Worm (Caenorhabditis elegans): ENCODE results near the gene F18A12.2.

The F18A12.2 gene

DNA sequence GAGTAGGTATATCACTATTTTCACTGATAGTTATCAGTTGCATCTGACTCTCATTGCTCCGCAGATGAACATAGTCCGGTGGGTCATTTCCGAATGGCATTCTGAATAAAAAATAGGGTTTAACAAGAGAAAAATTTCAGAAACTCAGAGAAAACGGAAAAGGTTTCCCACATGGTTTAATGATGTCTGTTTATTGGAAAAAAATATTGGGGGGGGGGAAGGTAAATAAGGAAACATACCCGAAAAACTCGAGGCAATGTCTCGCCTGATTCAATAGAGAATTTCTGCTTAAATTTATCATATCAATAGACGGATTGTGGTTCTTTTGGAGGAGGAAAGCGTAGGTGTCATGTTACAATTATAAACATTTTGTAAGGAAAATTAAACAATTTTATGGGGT, 10.8 kb downstream of the F18A12.2 start, which contains the start of gene nep-11:
TSS of gene nep-11 (minus strand) at position 101 of the 400 bp plus-strand sequence.
- no peak for TF ChIP-seq sem-2 (GFP tag; optimal IDR thresholded peaks at IDR 0.05)
- TF ChIP-seq mab-5 (tag; optimal IDR thresholded peaks at IDR 0.05): no peak
- TF ChIP-seq lsy-2 (tag; optimal IDR thresholded peaks at IDR 0.05): no peak
- no peak for TF ChIP-seq elt-1 (tag; optimal IDR thresholded peaks at IDR 0.05; ENCODE audit: borderline replicate concordance, insufficient read depth)
- no peak for TF ChIP-seq bed-3 (GFP tag; optimal IDR thresholded peaks at IDR 0.05)
- TF ChIP-seq ceh-43 (GFP tag; optimal IDR thresholded peaks at IDR 0.05): no peak
- TF ChIP-seq nhr-2 (tag; optimal IDR thresholded peaks at IDR 0.05): no peak
- no peak for TF ChIP-seq drap-1 (GFP tag; optimal IDR thresholded peaks at IDR 0.05)
- no peak for TF ChIP-seq mep-1 (tag; optimal IDR thresholded peaks at IDR 0.05)
- TF ChIP-seq M03D4.4 (tag; optimal IDR thresholded peaks at IDR 0.05): no peak
- TF ChIP-seq snpc-4 (tag; optimal IDR thresholded peaks at IDR 0.05): no peak
- no peak for TF ChIP-seq nhr-237 (tag; optimal IDR thresholded peaks at IDR 0.05)
- TF ChIP-seq unc-62 (GFP tag; optimal IDR thresholded peaks at IDR 0.05): no peak
- TF ChIP-seq lin-32 (GFP tag; optimal IDR thresholded peaks at IDR 0.05): no peak
- no peak for TF ChIP-seq pha-4 (tag; optimal IDR thresholded peaks at IDR 0.05)
- TF ChIP-seq ceh-83 (GFP tag; optimal IDR thresholded peaks at IDR 0.05): no peak
- no peak for TF ChIP-seq blmp-1 (tag; optimal IDR thresholded peaks at IDR 0.05)
- no peak for TF ChIP-seq sptf-1 (tag; optimal IDR thresholded peaks at IDR 0.05)
- no peak for TF ChIP-seq flh-1 (GFP tag; optimal IDR thresholded peaks at IDR 0.05)

DNA sequence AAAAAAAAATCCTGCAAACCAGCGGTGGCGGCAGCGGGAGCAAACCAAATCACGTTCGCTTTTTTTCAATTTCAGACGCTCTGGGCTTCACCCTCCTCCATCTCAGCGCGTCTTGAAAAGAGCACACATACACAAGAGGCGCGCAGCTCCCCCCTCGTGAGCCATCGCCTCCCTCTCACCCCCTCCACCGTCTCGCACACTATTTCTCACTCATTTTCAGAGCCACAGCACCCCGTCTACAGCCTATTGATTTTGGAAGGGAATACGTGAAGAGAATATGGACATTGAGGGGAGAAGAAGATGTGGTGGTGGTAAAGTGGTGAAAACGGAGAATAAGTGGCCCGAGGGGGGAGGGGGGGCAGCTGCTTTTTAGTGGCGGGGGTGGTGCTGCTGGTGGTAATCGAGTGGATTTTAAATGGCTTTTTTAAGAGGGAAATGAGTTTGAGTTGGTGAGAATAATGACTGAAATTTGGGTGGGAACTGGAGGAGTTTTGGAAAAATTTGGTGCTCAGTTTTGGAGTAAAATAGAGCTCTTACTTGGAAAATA, 13.6 kb downstream of the F18A12.2 start:
- TF ChIP-seq ham-2 (GFP tag; optimal IDR thresholded peaks at IDR 0.05) (no peak), zip-8 (tag; optimal IDR thresholded peaks at IDR 0.05) (no peak), sptf-1 (tag; optimal IDR thresholded peaks at IDR 0.05) (peak; percentile 16), ces-1 (GFP tag; optimal IDR thresholded peaks at IDR 0.05) (peak; percentile 71)

DNA sequence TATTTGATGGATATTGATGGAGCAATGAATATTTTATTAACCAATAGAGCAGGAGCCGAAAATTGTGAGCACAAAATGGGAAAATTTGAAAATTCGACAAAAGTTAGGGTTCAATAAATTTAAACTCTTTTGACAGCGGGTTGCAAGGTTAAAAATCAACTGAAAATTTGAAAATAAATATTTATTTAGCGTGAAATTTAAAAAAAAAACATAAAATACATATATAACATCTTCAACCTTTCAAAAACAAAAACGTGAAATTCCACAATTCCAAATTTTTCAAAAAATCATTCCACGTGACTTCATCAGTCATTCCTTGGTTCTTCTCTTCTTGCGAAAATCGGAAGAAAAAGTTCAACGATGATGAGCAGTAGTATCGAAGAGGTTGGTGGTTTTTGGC, 14.7 kb downstream of the F18A12.2 start, which contains the start of gene C16C8.18:
TSS of gene C16C8.18 (plus strand) at position 301 of the 400 bp plus-strand sequence.
- TF ChIP-seq ham-2 (GFP tag; optimal IDR thresholded peaks at IDR 0.05) (no peak), ceh-39 (tag; optimal IDR thresholded peaks at IDR 0.05) (no peak), ceh-43 (GFP tag; optimal IDR thresholded peaks at IDR 0.05) (no peak), tbx-8 (GFP tag; optimal IDR thresholded peaks at IDR 0.05) (no peak)

DNA sequence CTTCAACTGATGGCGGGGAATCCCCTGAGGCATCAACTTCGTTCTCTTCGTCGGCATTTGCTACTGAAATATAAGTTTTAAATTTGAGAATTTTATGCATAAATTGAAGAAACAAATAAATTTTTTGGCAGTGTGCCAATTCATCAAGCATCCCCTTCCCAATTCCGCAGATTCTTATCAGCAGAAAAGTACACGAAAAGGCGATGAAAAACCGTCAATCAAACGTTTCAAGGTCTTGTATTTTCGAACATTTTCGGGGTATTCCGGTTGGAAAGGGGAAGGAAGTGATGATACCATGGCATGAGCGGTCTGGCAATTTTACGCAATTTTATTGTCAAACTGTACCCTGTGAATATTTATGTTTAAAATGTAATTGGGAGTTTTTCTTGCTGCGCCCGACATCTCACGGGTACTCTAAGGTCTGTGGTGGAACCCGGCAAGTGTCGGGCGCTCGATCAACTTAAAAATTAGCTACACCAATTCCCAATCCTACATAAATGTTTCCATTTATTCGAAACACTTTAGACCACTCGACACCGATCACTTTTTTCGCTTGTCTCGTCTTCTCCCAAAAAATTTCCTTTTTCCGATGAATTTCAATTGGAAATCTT, 20.3 kb downstream of the F18A12.2 start:
- TF ChIP-seq M03D4.4 (tag; optimal IDR thresholded peaks at IDR 0.05) (no peak), sem-2 (GFP tag; optimal IDR thresholded peaks at IDR 0.05) (no peak), ztf-11 (tag; optimal IDR thresholded peaks at IDR 0.05) (no peak), pha-4 (tag; optimal IDR thresholded peaks at IDR 0.05) (no peak), mep-1 (tag; optimal IDR thresholded peaks at IDR 0.05) (no peak), elt-3 (tag; optimal IDR thresholded peaks at IDR 0.05) (no peak), lin-32 (GFP tag; optimal IDR thresholded peaks at IDR 0.05) (no peak), zip-8 (tag; optimal IDR thresholded peaks at IDR 0.05) (no peak), flh-1 (GFP tag; optimal IDR thresholded peaks at IDR 0.05) (no peak), ceh-83 (GFP tag; optimal IDR thresholded peaks at IDR 0.05) (no peak), drap-1 (GFP tag; optimal IDR thresholded peaks at IDR 0.05) (no peak), elt-1 (tag; optimal IDR thresholded peaks at IDR 0.05; ENCODE audit: borderline replicate concordance, insufficient read depth) (no peak), ces-1 (GFP tag; optimal IDR thresholded peaks at IDR 0.05) (no peak), mab-5 (tag; optimal IDR thresholded peaks at IDR 0.05) (no peak), nhr-2 (tag; optimal IDR thresholded peaks at IDR 0.05) (no peak), unc-62 (GFP tag; optimal IDR thresholded peaks at IDR 0.05) (no peak), mls-2 (tag; optimal IDR thresholded peaks at IDR 0.05) (no peak), unc-120 (tag; optimal IDR thresholded peaks at IDR 0.05; ENCODE audit: poor library complexity, severe bottlenecking) (no peak)

DNA sequence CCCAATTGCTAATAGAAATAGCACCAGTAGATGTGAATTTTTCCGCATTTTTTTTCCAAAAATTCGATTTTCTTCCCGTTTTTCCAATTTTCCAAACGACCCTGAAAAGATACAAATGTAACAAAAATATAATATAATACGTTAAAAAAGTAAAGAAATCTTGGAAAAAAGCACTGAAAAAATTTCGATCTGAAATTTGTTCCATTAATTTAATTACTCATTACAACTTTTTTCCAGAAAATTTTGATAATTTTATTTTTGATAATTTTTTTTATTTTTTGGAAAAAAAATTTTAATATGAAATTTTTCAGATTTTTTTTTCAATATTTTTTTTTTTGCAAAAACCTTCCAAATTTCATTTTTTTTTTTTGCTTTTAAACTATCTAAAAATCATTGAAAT, 21.8 kb downstream of the F18A12.2 start, which contains the start of gene skpo-2:
TSS of gene skpo-2 (minus strand) at position 101 of the 400 bp plus-strand sequence.
- no peak for TF ChIP-seq elt-1 (tag; optimal IDR thresholded peaks at IDR 0.05; ENCODE audit: borderline replicate concordance, insufficient read depth)
- TF ChIP-seq nhr-76 (tag; optimal IDR thresholded peaks at IDR 0.05): no peak
- TF ChIP-seq ceh-43 (GFP tag; optimal IDR thresholded peaks at IDR 0.05): no peak
- TF ChIP-seq lsy-2 (tag; optimal IDR thresholded peaks at IDR 0.05): no peak
- no peak for TF ChIP-seq nhr-2 (tag; optimal IDR thresholded peaks at IDR 0.05)
- no peak for TF ChIP-seq ces-1 (GFP tag; optimal IDR thresholded peaks at IDR 0.05)
- no peak for TF ChIP-seq blmp-1 (tag; optimal IDR thresholded peaks at IDR 0.05)
- TF ChIP-seq flh-1 (GFP tag; optimal IDR thresholded peaks at IDR 0.05): no peak
- no peak for TF ChIP-seq sptf-1 (tag; optimal IDR thresholded peaks at IDR 0.05)
- TF ChIP-seq ztf-11 (tag; optimal IDR thresholded peaks at IDR 0.05): no peak
- no peak for TF ChIP-seq snpc-4 (tag; optimal IDR thresholded peaks at IDR 0.05)
- no peak for TF ChIP-seq M03D4.4 (tag; optimal IDR thresholded peaks at IDR 0.05)
- no peak for TF ChIP-seq pha-4 (tag; optimal IDR thresholded peaks at IDR 0.05)

Measured in whole organism, mixed stage, embryonic.